Worm (Caenorhabditis elegans) whole organism, L4/young adult: ENCODE data around the gene alh-9.

Experiments
- W03F9.2 ChIP-seq: fragments of 150-350 bp; optimal IDR thresholded peaks from 2 replicates; lab custom pipeline; 2014; ENCODE audit warnings: missing biosample characterization, missing genetic modification characterization
- dao-5 ChIP-seq: sonication (generic microtip); optimal IDR thresholded peaks from 2 replicates; lab custom pipeline; 2016; ENCODE audit warnings: missing genotype, missing genetic modification characterization, moderate library complexity, missing compliant biosample characterization
- him-1 ChIP-seq: sonication (generic microtip); optimal IDR thresholded peaks from 2 replicates; lab custom pipeline; 2016; ENCODE audit warnings: missing genotype, missing genetic modification reagents, missing genetic modification characterization, missing compliant biosample characterization

ce11 chrIII:5876867-5877641, 21.2 kb downstream of the alh-9 start:
- TF ChIP-seq him-1 (tag; lab: Kevin White, UChicago) (no peak), dao-5 (no peak), W03F9.2 (no peak)
